Fruit fly (Drosophila melanogaster): ENCODE results near the gene CG34250.

The CG34250 gene

dm6 chr3L:17433555-17433954, 42.5 kb upstream of the CG34250 start, which contains the start of the genes Coq4 and CG32176 (continued):
- TF ChIP-seq ssp (GFP tag; IDR thresholded peaks at IDR 0.05) (peak; percentile 92), klu (GFP tag; IDR thresholded peaks at IDR 0.05) (peak; percentile 96), CG2129 (GFP tag; IDR thresholded peaks at IDR 0.05; ENCODE audit: partially characterized antibody) (no peak), nmo (GFP tag; optimal IDR thresholded peaks at IDR 0.05) (peak; percentile 98), CG8478 (optimal IDR thresholded peaks at IDR 0.05) (no peak), CG4424 (GFP tag; optimal IDR thresholded peaks at IDR 0.05) (peak; percentile 99), CG14014 (GFP tag; IDR thresholded peaks at IDR 0.05) (peak; percentile 98), CG14050 (GFP tag; IDR thresholded peaks at IDR 0.05) (peak; percentile 97), Hr39 (optimal IDR thresholded peaks at IDR 0.05) (no peak), CG2712 (tag; optimal IDR thresholded peaks at IDR 0.05) (peak; percentile 98), sisA (GFP tag; IDR thresholded peaks at IDR 0.05) (peak; percentile 99), CG10147 (GFP tag; optimal IDR thresholded peaks at IDR 0.05) (peak; percentile 94), gcm2 (GFP tag; optimal IDR thresholded peaks at IDR 0.05) (peak; percentile 97), CG6765 (GFP tag; optimal IDR thresholded peaks at IDR 0.05) (peak; percentile 95), Sin3A (optimal IDR thresholded peaks at IDR 0.05) (no peak), CG6689 (GFP tag; IDR thresholded peaks at IDR 0.05) (peak; percentile 96), hth (optimal IDR thresholded peaks at IDR 0.05) (no peak), kay (GFP tag; optimal IDR thresholded peaks at IDR 0.05) (peak; percentile 96), Ets65A (GFP tag) (peak; percentile 100), CG15479 (GFP tag; optimal IDR thresholded peaks at IDR 0.05) (peak; percentile 7), odd (GFP tag; optimal IDR thresholded peaks at IDR 0.05) (peak; percentile 91), HmgD (GFP tag; optimal IDR thresholded peaks at IDR 0.05) (peak; percentile 96), fru (optimal IDR thresholded peaks at IDR 0.05) (no peak), CG15601 (tag; optimal IDR thresholded peaks at IDR 0.05) (peak; percentile 94), ttk (GFP tag; IDR thresholded peaks at IDR 0.05) (peak; percentile 97), CG17186 (GFP tag; optimal IDR thresholded peaks at IDR 0.05) (peak; percentile 74), trh (GFP tag; optimal IDR thresholded peaks at IDR 0.05) (peak; percentile 98), CG2116 (GFP tag; optimal IDR thresholded peaks at IDR 0.05) (peak; percentile 88), salm (tag; optimal IDR thresholded peaks at IDR 0.05) (peak; percentile 95), emc (GFP tag; optimal IDR thresholded peaks at IDR 0.05) (peak; percentile 95), inv (GFP tag; IDR thresholded peaks at IDR 0.05; ENCODE audit: partially characterized antibody) (peak; percentile 59)

dm6 chr3L:17436331-17436730, 39.7 kb upstream of the CG34250 start, which contains the start of gene CG12229:
TSS of gene CG12229 (minus strand) at chr3L:17436431.
- no peak for TF ChIP-seq dpn (GFP tag; optimal IDR thresholded peaks at IDR 0.05)
- no peak for TF ChIP-seq CG18011 (GFP tag; optimal IDR thresholded peaks at IDR 0.05)
- TF ChIP-seq scrt (GFP tag; optimal IDR thresholded peaks at IDR 0.05) = no peak
- TF ChIP-seq kah (GFP tag; optimal IDR thresholded peaks at IDR 0.05) = no peak
- no peak for TF ChIP-seq CG15073 (GFP tag; optimal IDR thresholded peaks at IDR 0.05)
- no peak for TF ChIP-seq jing (GFP tag; optimal IDR thresholded peaks at IDR 0.05)
- no peak for TF ChIP-seq zfh1 (GFP tag; IDR thresholded peaks at IDR 0.05)
- no peak for TF ChIP-seq repo (GFP tag; optimal IDR thresholded peaks at IDR 0.05)
- TF ChIP-seq gfzf (GFP tag; optimal IDR thresholded peaks at IDR 0.05) = no peak
- TF ChIP-seq Sox100B (GFP tag; optimal IDR thresholded peaks at IDR 0.05) = no peak
- TF ChIP-seq chinmo (GFP tag; IDR thresholded peaks at IDR 0.05; ENCODE audit: partially characterized antibody) = no peak
- TF ChIP-seq CG12071 (GFP tag; optimal IDR thresholded peaks at IDR 0.05) = no peak
- no peak for TF ChIP-seq CG8388 (GFP tag; optimal IDR thresholded peaks at IDR 0.05)
- no peak for TF ChIP-seq unc-4 (GFP tag; IDR thresholded peaks at IDR 0.05; ENCODE audit: partially characterized antibody)
- TF ChIP-seq bowl (GFP tag; IDR thresholded peaks at IDR 0.05) = no peak
